Worm (Caenorhabditis elegans) whole organism, L1 larva: ENCODE measurements around the gene pkhm-2.
A peak's percentile ranks its signal among the peaks of the same experiment; 100 is the strongest.

ENCODE experiments used
- C04F5.9 ChIP-seq: sonication (generic microtip); optimal IDR thresholded peaks from 2 replicates; lab custom pipeline; 2016; ENCODE audit warnings: missing genetic modification characterization, missing compliant biosample characterization
- F16B12.6 ChIP-seq: fragments of 150-350 bp; optimal IDR thresholded peaks from 2 replicates; lab custom pipeline; 2014; ENCODE audit warnings: missing biosample characterization, missing genetic modification characterization
- Y116A8C.19 ChIP-seq: sonication (generic microtip); optimal IDR thresholded peaks from 2 replicates; lab custom pipeline; 2016; ENCODE audit warnings: missing compliant biosample characterization, missing genetic modification characterization, borderline replicate concordance
- aha-1 ChIP-seq: fragments of 150-350 bp; optimal IDR thresholded peaks from 2 replicates; lab custom pipeline; 2014; ENCODE audit warnings: missing biosample characterization, missing genetic modification characterization
- blmp-1 ChIP-seq: fragments of 150-350 bp; optimal IDR thresholded peaks from 2 replicates; lab custom pipeline; 2014; ENCODE audit warnings: missing biosample characterization, missing genetic modification characterization
- ceh-88 ChIP-seq: fragments of 200-800 bp; sonication (Bioruptor generic); IDR thresholded peaks from 2 replicates; pipeline ENCODE4 v1.3.6; 2022; ENCODE audit warnings: missing genetic modification characterization, missing compliant biosample characterization
- ceh-90 ChIP-seq: sonication (generic microtip); optimal IDR thresholded peaks from 2 replicates; lab custom pipeline; 2016; ENCODE audit warnings: missing genetic modification characterization, missing compliant biosample characterization
- efl-1 ChIP-seq, 4 experiments: fragments of 150-350 bp; optimal IDR thresholded peaks in 3 of 4; peaks in 1 of 4; 1 replicate in 1 of 4; 2 replicates in 3 of 4; lab custom pipeline; 2014; ENCODE audit warnings: missing biosample characterization in 2 of 4, missing genetic modification characterization in 2 of 4, missing genetic modification reagents in 2 of 4
- egl-13 ChIP-seq: sonication (generic microtip); optimal IDR thresholded peaks from 2 replicates; lab custom pipeline; 2016; ENCODE audit warnings: missing genotype, missing genetic modification reagents, missing genetic modification characterization, missing compliant biosample characterization
- elt-2 ChIP-seq: sonication (generic microtip); optimal IDR thresholded peaks from 2 replicates; lab custom pipeline; 2016; ENCODE audit warnings: missing genetic modification characterization, mild to moderate bottlenecking, inconsistent platforms, missing compliant biosample characterization, missing genetic modification reagents
- grh-1 ChIP-seq: fragments of 200-800 bp; sonication (Bioruptor generic); IDR thresholded peaks from 2 replicates; pipeline ENCODE4 v1.3.6; 2022; ENCODE audit warnings: missing genetic modification reagents, missing genetic modification characterization, missing compliant biosample characterization
- hlh-4 ChIP-seq: sonication (generic microtip); optimal IDR thresholded peaks from 2 replicates; lab custom pipeline; 2016; ENCODE audit warnings: mild to moderate bottlenecking, missing genetic modification characterization, missing compliant biosample characterization
- lin-14 ChIP-seq: fragments of 200-800 bp; sonication (Bioruptor generic); optimal IDR thresholded peaks from 2 replicates; lab custom pipeline; 2018; ENCODE audit warnings: mild to moderate bottlenecking, missing genetic modification characterization, moderate library complexity, missing compliant biosample characterization
- lsy-2 ChIP-seq, 2 experiments: fragments of 150-350 bp; optimal IDR thresholded peaks; 2 replicates each; lab custom pipeline; 2014; ENCODE audit warnings: missing biosample characterization in 2 of 2, missing genetic modification characterization in 2 of 2
- mab-9 ChIP-seq: fragments of 200-800 bp; sonication (Bioruptor generic); IDR thresholded peaks from 2 replicates; pipeline ENCODE4 v1.3.6; 2022; ENCODE audit warnings: missing genetic modification reagents, missing genetic modification characterization, missing compliant biosample characterization
- mep-1 ChIP-seq: fragments of 150-350 bp; optimal IDR thresholded peaks from 2 replicates; lab custom pipeline; 2014; ENCODE audit warnings: missing biosample characterization, missing genetic modification characterization
- nhr-11 ChIP-seq: fragments of 150-350 bp; optimal IDR thresholded peaks from 2 replicates; lab custom pipeline; 2014; ENCODE audit warnings: missing biosample characterization, missing genetic modification characterization
- nhr-20 ChIP-seq: sonication (generic microtip); optimal IDR thresholded peaks from 2 replicates; lab custom pipeline; 2016; ENCODE audit warnings: mild to moderate bottlenecking, missing genetic modification characterization, missing compliant biosample characterization
- nhr-76 ChIP-seq: sonication (generic microtip); optimal IDR thresholded peaks from 2 replicates; lab custom pipeline; 2017; ENCODE audit warnings: missing biosample characterization, missing genetic modification characterization
- nhr-84 ChIP-seq: sonication (generic microtip); optimal IDR thresholded peaks from 2 replicates; lab custom pipeline; 2017; ENCODE audit warnings: missing biosample characterization, missing genetic modification characterization
- nhr-85 ChIP-seq: sonication (generic microtip); peaks from one replicate; lab custom pipeline; 2016; ENCODE audit warnings: missing genetic modification characterization, inconsistent platforms, missing compliant biosample characterization
- rnt-1 ChIP-seq: sonication (generic microtip); optimal IDR thresholded peaks from 2 replicates; lab custom pipeline; 2016; ENCODE audit warnings: mild to moderate bottlenecking, missing genetic modification characterization, moderate library complexity, missing compliant biosample characterization
- snpc-4 ChIP-seq: fragments of 150-350 bp; optimal IDR thresholded peaks from 2 replicates; lab custom pipeline; 2014; ENCODE audit warnings: missing biosample characterization, missing genetic modification characterization
- sup-37 ChIP-seq: fragments of 200-800 bp; sonication (Bioruptor generic); optimal IDR thresholded peaks from 2 replicates; lab custom pipeline; 2018; ENCODE audit warnings: mild to moderate bottlenecking, missing genetic modification characterization, missing compliant biosample characterization
- unc-30 ChIP-seq: sonication (generic microtip); optimal IDR thresholded peaks from 2 replicates; lab custom pipeline; 2017; ENCODE audit warnings: missing biosample characterization, missing genetic modification characterization
- unc-86 ChIP-seq: sonication (generic microtip); optimal IDR thresholded peaks from 2 replicates; lab custom pipeline; 2016; ENCODE audit warnings: missing genetic modification characterization, missing compliant biosample characterization
- unc-98 ChIP-seq: fragments of 200-800 bp; sonication (Bioruptor generic); IDR thresholded peaks from 2 replicates; pipeline ENCODE4 v1.3.6; 2022; ENCODE audit warnings: missing genetic modification characterization, missing compliant biosample characterization
- vab-15 ChIP-seq: sonication (generic microtip); optimal IDR thresholded peaks from 2 replicates; lab custom pipeline; 2017; ENCODE audit warnings: missing genotype, mild to moderate bottlenecking, missing genetic modification characterization, missing compliant biosample characterization
- zag-1 ChIP-seq: fragments of 150-350 bp; optimal IDR thresholded peaks from 2 replicates; lab custom pipeline; 2014; ENCODE audit warnings: missing biosample characterization, missing genetic modification characterization

Gene pkhm-2

ce11 chrX:15173303-15173904 is 7.9 kb downstream of the pkhm-2 start, which contains the start of gene ucr-2.2 (continued):
- TF ChIP-seq aha-1 (tag; lab: Kevin White, UChicago) (peak; percentile 52), F16B12.6 (tag; lab: Kevin White, UChicago) (peak; percentile 24), nhr-20 (tag; lab: Kevin White, UChicago) (peak; percentile 93), nhr-85 (tag; lab: Kevin White, UChicago) (peak; percentile 88), unc-86 (tag; lab: Kevin White, UChicago) (peak; percentile 67)

DNA sequence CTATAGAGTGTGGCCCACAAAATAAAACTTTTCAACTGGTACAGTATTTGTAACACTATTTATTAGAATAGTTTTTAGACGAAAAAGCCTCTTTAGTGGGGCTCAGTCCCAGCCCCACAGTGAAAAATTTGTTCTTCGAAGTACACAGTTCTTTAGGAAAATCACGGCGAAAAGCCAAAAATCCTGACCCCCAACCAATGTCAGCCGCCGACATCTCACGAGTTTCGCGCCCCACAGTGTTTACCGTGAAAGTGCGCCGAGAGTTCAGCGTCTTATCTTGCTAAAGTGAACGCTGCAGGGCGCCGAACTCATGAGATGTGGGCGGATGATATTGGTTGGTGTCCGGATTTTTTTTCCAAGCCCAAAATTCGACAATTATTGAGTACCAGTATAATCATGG is 10.3 kb downstream of the pkhm-2 start:
- TF ChIP-seq F16B12.6 (tag; lab: Kevin White, UChicago) (no peak), snpc-4 (tag; lab: Kevin White, UChicago) (peak; percentile 87), elt-2 (tag; lab: Kevin White, UChicago) (peak; percentile 13), sup-37 (GFP tag; lab: Kevin White, UChicago) (no peak), mab-9 (GFP tag; lab: Robert Waterston, UW) (no peak)

ce11 chrX:15168424-15168823 is 12.8 kb downstream of the pkhm-2 start, which contains the start of gene ocr-3:
ocr-3 (plus strand) TSS chrX:15168724.
- TF ChIP-seq nhr-85 (tag; lab: Kevin White, UChicago): peak; percentile 26
- TF ChIP-seq unc-98 (GFP tag; lab: Robert Waterston, UW): no peak
- TF ChIP-seq ceh-90 (tag; lab: Kevin White, UChicago): no peak

- TF ChIP-seq nhr-11 (tag; lab: Kevin White, UChicago): no peak
- peak; percentile 46 for TF ChIP-seq elt-2 (tag; lab: Kevin White, UChicago)
Observed at ce11 chrX:15167692-15168091, 13.6 kb downstream of the pkhm-2 start.

DNA sequence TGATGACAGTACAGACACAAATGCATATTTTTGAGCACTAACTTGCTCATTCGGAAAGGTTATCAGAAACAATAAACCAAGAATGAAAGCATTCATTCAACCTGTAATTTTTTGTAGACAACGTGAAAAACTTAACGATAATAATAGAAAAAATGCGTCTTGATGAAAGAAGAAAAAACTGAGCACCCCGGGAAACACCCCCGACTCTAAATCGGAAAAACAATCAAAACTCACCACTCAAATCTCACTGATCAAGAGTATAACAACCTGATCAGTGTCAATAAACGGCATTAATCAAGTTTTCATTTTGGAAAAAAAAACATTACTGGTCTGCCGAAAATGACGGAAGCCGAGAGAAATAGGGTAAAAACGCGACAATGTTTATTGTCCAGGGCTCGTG is 15.1 kb downstream of the pkhm-2 start, which contains the start of gene T10B10.8:
TSS of gene T10B10.8 (minus strand) at position 101 of the 400 bp plus-strand sequence.
- TF ChIP-seq mep-1 (tag; lab: Kevin White, UChicago) (no peak), nhr-84 (no peak), hlh-4 (tag; lab: Kevin White, UChicago) (no peak), nhr-76 (tag; lab: Kevin White, UChicago) (no peak), ceh-88 (GFP tag; lab: Robert Waterston, UW) (no peak), egl-13 (no peak), C04F5.9 (tag; lab: Kevin White, UChicago) (no peak)
- TF ChIP-seq, all 84 proteins: peak for 0

DNA sequence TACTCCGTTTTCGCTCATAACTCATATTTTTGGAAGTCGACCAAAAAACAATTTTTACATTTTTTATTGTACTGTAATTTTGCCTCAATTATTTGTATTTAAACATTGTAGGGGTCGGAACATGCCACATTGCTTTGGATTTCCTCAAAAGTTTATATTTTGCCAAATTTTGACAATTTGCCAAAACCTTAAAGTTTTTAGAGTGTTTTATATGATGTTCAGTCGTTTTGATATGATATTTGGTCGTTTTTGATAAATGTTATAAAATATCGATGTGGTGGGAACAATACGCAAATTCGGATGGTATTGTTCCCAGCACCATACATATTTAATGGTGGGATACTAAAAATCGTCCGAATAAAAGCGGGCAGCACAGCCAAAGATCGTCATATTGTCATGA is 17.2 kb downstream of the pkhm-2 start, which contains the start of gene T10B10.9:
TSS of gene T10B10.9 (plus strand) at position 301 of the 400 bp plus-strand sequence.
- TF ChIP-seq unc-30 (no peak), Y116A8C.19 (tag; lab: Kevin White, UChicago) (no peak)

ce11 chrX:15163118-15163517 is 18.1 kb downstream of the pkhm-2 start:
- TF ChIP-seq efl-1 (optimal IDR thresholded peaks at IDR 0.05; lab: Kevin White, UChicago) (no peak), efl-1 (GFP tag; optimal IDR thresholded peaks at IDR 0.05 in 1 of 2; lab: Kevin White, UChicago) (peak in 1 of 2 experiments; percentile 9), rnt-1 (tag; lab: Kevin White, UChicago) (no peak)

ce11 chrX:15160923-15161322 is 20.3 kb downstream of the pkhm-2 start:
- TF ChIP-seq grh-1 (GFP tag; lab: Robert Waterston, UW) (0 out of 2 replicates have a peak, but pooled peaks have one; percentile 14), blmp-1 (tag; lab: Kevin White, UChicago) (peak; percentile 68), lin-14 (GFP tag; lab: Kevin White, UChicago) (peak; percentile 31), lsy-2 (tag; optimal IDR thresholded peaks at IDR 0.05; lab: Kevin White, UChicago) (peak in 1 of 2 experiments; percentile 13), vab-15 (tag; lab: Kevin White, UChicago) (no peak), zag-1 (no peak)
